Worm (Caenorhabditis elegans): ENCODE measurements around the gene R08C7.12.
A peak's percentile ranks its signal among the peaks of the same experiment; 100 is the strongest.

The R08C7.12 gene

ce11 chrIV:4408714-4409113 is 40.8 kb upstream of the R08C7.12 start:
- TF ChIP-seq zag-1 (tag; optimal IDR thresholded peaks at IDR 0.05): no peak
- no peak for TF ChIP-seq duxl-1 (tag; optimal IDR thresholded peaks at IDR 0.05; ENCODE audit: poor library complexity)
- no peak for TF ChIP-seq lin-15B (tag; optimal IDR thresholded peaks at IDR 0.05)
- no peak for TF ChIP-seq cey-2 (tag; optimal IDR thresholded peaks at IDR 0.05; ENCODE audit: borderline replicate concordance, insufficient read depth)
- TF ChIP-seq ceh-62 (tag; optimal IDR thresholded peaks at IDR 0.05): no peak
- TF ChIP-seq fkh-10 (GFP tag; optimal IDR thresholded peaks at IDR 0.05): no peak
- no peak for TF ChIP-seq ceh-20 (GFP tag; IDR thresholded peaks at IDR 0.05)
- no peak for TF ChIP-seq hlh-11 (tag; optimal IDR thresholded peaks at IDR 0.05)
- TF ChIP-seq Y105C5A.15 (GFP tag; IDR thresholded peaks at IDR 0.05): 0 out of 2 replicates have a peak, but pooled peaks have one; percentile 33
- TF ChIP-seq nhr-42 (GFP tag; IDR thresholded peaks at IDR 0.05): no peak
- no peak for TF ChIP-seq zfp-3 (GFP tag; conservative IDR thresholded peaks at IDR 0.05)
- TF ChIP-seq F26F4.8 (GFP tag; conservative IDR thresholded peaks at IDR 0.05): 0 out of 2 replicates have a peak, but pooled peaks have one; percentile 20
- no peak for TF ChIP-seq dve-1 (tag; optimal IDR thresholded peaks at IDR 0.05; ENCODE audit: insufficient read depth)
- TF ChIP-seq egl-27 (tag; optimal IDR thresholded peaks at IDR 0.05): no peak
- TF ChIP-seq nhr-237 (tag; optimal IDR thresholded peaks at IDR 0.05): no peak
- TF ChIP-seq mxl-3 (GFP tag; optimal IDR thresholded peaks at IDR 0.05): peak; percentile 22
- TF ChIP-seq ceh-82 (tag; optimal IDR thresholded peaks at IDR 0.05): no peak
- no peak for TF ChIP-seq nhr-41 (GFP tag; IDR thresholded peaks at IDR 0.05)
- no peak for TF ChIP-seq T26A8.4 (GFP tag; IDR thresholded peaks at IDR 0.05)
- no peak for TF ChIP-seq ama-1 (optimal IDR thresholded peaks at IDR 0.05)
- TF ChIP-seq ceh-44 (GFP tag; IDR thresholded peaks at IDR 0.05): no peak
- no peak for TF ChIP-seq lim-7 (GFP tag; IDR thresholded peaks at IDR 0.05)
- peak; percentile 24 for TF ChIP-seq hlh-30 (tag; optimal IDR thresholded peaks at IDR 0.05; ENCODE audit: insufficient read depth)
- no peak for TF ChIP-seq saeg-2 (GFP tag; IDR thresholded peaks at IDR 0.05)
- no peak for TF ChIP-seq sdz-12 (GFP tag; optimal IDR thresholded peaks at IDR 0.05)
- TF ChIP-seq hif-1 (tag; optimal IDR thresholded peaks at IDR 0.05): peak in 1 of 2 experiments; percentile 9
- no peak for TF ChIP-seq daf-8 (GFP tag; IDR thresholded peaks at IDR 0.05)
- TF ChIP-seq tra-1 (GFP tag; IDR thresholded peaks at IDR 0.05): no peak
- peak; percentile 38; the same call in 1 of the 2 replicates for TF ChIP-seq set-16 (GFP tag; IDR thresholded peaks at IDR 0.05)
- no peak for TF ChIP-seq lin-13 (GFP tag; optimal IDR thresholded peaks at IDR 0.05)
- no peak for TF ChIP-seq aly-2 (tag; optimal IDR thresholded peaks at IDR 0.05)
- TF ChIP-seq daf-12 (tag; optimal IDR thresholded peaks at IDR 0.05): no peak
- TF ChIP-seq snpc-4 (tag; optimal IDR thresholded peaks at IDR 0.05): no peak
- no peak for TF ChIP-seq fos-1 (tag; optimal IDR thresholded peaks at IDR 0.05)
- TF ChIP-seq F10B5.3 (tag; optimal IDR thresholded peaks at IDR 0.05): no peak
- TF ChIP-seq unc-130 (GFP tag; optimal IDR thresholded peaks at IDR 0.05): no peak
- TF ChIP-seq spr-1 (tag; optimal IDR thresholded peaks at IDR 0.05): no peak
- TF ChIP-seq dmd-6 (GFP tag; IDR thresholded peaks at IDR 0.05): 0 out of 2 replicates have a peak, but pooled peaks have one; percentile 12
- no peak for TF ChIP-seq madf-9 (GFP tag; conservative IDR thresholded peaks at IDR 0.05)
- peak in 1 of 2 experiments; percentile 19 for TF ChIP-seq unc-62 (GFP tag; optimal IDR thresholded peaks at IDR 0.05 in 1 of 2)
- TF ChIP-seq unc-62 (tag; optimal IDR thresholded peaks at IDR 0.05): no peak
- no peak for TF ChIP-seq skn-1 (tag; optimal IDR thresholded peaks at IDR 0.05)
- 0 out of 2 replicates have a peak, but pooled peaks have one; percentile 8 for TF ChIP-seq php-3 (GFP tag; IDR thresholded peaks at IDR 0.05)
- no peak for TF ChIP-seq ZK337.2 (GFP tag; IDR thresholded peaks at IDR 0.05)
- no peak for TF ChIP-seq snpc-1.2 (GFP tag; IDR thresholded peaks at IDR 0.05)
- no peak for TF ChIP-seq madf-5 (GFP tag; IDR thresholded peaks at IDR 0.05)
- TF ChIP-seq daf-16 (GFP tag; optimal IDR thresholded peaks at IDR 0.05): no peak
- TF ChIP-seq daf-16 (tag; optimal IDR thresholded peaks at IDR 0.05): no peak

Data from whole organism, L4 larva.